Worm (Caenorhabditis elegans) whole organism, L4/young adult: Measurements from ENCODE around the gene hsp-4.

Experiments
- W03F9.2 ChIP-seq: fragments of 150-350 bp; optimal IDR thresholded peaks from 2 replicates; lab custom pipeline; 2014; ENCODE audit warnings: missing biosample characterization, missing genetic modification characterization
- dao-5 ChIP-seq: sonication (generic microtip); optimal IDR thresholded peaks from 2 replicates; lab custom pipeline; 2016; ENCODE audit warnings: missing genotype, missing genetic modification characterization, moderate library complexity, missing compliant biosample characterization
- him-1 ChIP-seq: sonication (generic microtip); optimal IDR thresholded peaks from 2 replicates; lab custom pipeline; 2016; ENCODE audit warnings: missing genotype, missing genetic modification reagents, missing genetic modification characterization, missing compliant biosample characterization

The hsp-4 gene

DNA sequence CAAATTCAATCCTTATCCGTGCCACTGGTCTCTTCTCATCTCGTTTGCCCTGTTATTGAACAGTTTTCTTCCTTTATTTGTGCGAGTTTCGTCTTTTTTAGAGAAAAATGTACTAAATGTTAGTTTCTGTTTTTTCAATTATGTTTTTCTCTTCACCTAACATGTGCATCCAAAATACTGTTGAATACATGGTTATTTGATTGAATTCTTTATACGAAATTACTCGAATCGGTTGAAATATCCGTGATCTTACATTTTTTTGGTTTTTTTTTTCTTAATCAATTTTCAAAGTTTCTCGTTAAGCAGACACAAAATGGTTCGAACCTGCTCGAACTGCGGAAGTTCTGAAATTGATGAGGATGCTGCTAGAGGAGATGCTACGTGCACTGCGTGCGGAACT lies 46.9 kb downstream of the hsp-4 start, which contains the start of gene brf-1:
brf-1 (plus strand) TSS at position 301 of the 400 bp plus-strand sequence.
- TF ChIP-seq him-1 = no peak
- no peak for TF ChIP-seq W03F9.2 (tag; lab: Kevin White, UChicago)
- TF ChIP-seq dao-5 = no peak

ce11 chrII:7301670-7302151 lies 50.7 kb downstream of the hsp-4 start, which contains the start of gene cul-4:
Gene cul-4, plus strand, starts transcription at chrII:7302101.
- peak; percentile 82 for TF ChIP-seq W03F9.2 (tag; lab: Kevin White, UChicago)
- TF ChIP-seq him-1 = no peak
- TF ChIP-seq dao-5 = no peak
